Worm (Caenorhabditis elegans): ENCODE data around the gene W07B8.4.

- TF ChIP-seq hmg-11 (tag; optimal IDR thresholded peaks at IDR 0.05) (no peak), nhr-77 (tag; optimal IDR thresholded peaks at IDR 0.05) (no peak), lsy-12 (tag; optimal IDR thresholded peaks at IDR 0.05) (no peak), daf-12 (tag; optimal IDR thresholded peaks at IDR 0.05) (no peak), elt-1 (tag; optimal IDR thresholded peaks at IDR 0.05) (no peak), ceh-16 (tag; optimal IDR thresholded peaks at IDR 0.05) (no peak), aly-2 (tag; optimal IDR thresholded peaks at IDR 0.05) (no peak), ceh-82 (tag; optimal IDR thresholded peaks at IDR 0.05) (no peak), elt-2 (tag; optimal IDR thresholded peaks at IDR 0.05) (no peak), unc-62 (GFP tag; optimal IDR thresholded peaks at IDR 0.05) (no peak), ztf-4 (tag; optimal IDR thresholded peaks at IDR 0.05) (no peak), nhr-12 (tag; optimal IDR thresholded peaks at IDR 0.05) (no peak), unc-39 (tag; optimal IDR thresholded peaks at IDR 0.05) (no peak)
These were observed 43.7 kb downstream of the W07B8.4 start, which contains the start of gene clec-203 for ce11 chrV:1087983-1088382.
